Worm (Caenorhabditis elegans): ENCODE results near the gene ZC178.2.
A peak's percentile ranks its signal among the peaks of the same experiment; 100 is the strongest.

- TF ChIP-seq ceh-82 (tag; optimal IDR thresholded peaks at IDR 0.05): no peak
- TF ChIP-seq hlh-30 (tag; optimal IDR thresholded peaks at IDR 0.05; ENCODE audit: insufficient read depth): no peak
- no peak for TF ChIP-seq zag-1 (tag; optimal IDR thresholded peaks at IDR 0.05)
- TF ChIP-seq cey-2 (tag; optimal IDR thresholded peaks at IDR 0.05; ENCODE audit: borderline replicate concordance, insufficient read depth): no peak
- peak; percentile 84 for TF ChIP-seq ces-1 (GFP tag; optimal IDR thresholded peaks at IDR 0.05)
- TF ChIP-seq F37D6.2 (tag; optimal IDR thresholded peaks at IDR 0.05): no peak
- no peak for TF ChIP-seq nhr-237 (tag; optimal IDR thresholded peaks at IDR 0.05)
- TF ChIP-seq daf-19 (GFP tag; conservative IDR thresholded peaks at IDR 0.05): no peak
- TF ChIP-seq nhr-76 (tag; optimal IDR thresholded peaks at IDR 0.05): no peak
- TF ChIP-seq fkh-10 (GFP tag; optimal IDR thresholded peaks at IDR 0.05): peak; percentile 67
- TF ChIP-seq lim-7 (GFP tag; IDR thresholded peaks at IDR 0.05): no peak
- TF ChIP-seq Y105C5A.15 (GFP tag; IDR thresholded peaks at IDR 0.05): no peak
- TF ChIP-seq snpc-4 (tag; optimal IDR thresholded peaks at IDR 0.05): no peak
- no peak for TF ChIP-seq lin-13 (GFP tag; optimal IDR thresholded peaks at IDR 0.05)
Measured at ce11 chrV:8716175-8716574, 4.4 kb upstream of the ZC178.2 start, which contains the start of gene glr-5.
